Worm (Caenorhabditis elegans): ENCODE measurements around the gene srw-7.

Gene srw-7

ce11 chrV:3774653-3775052 is 31.4 kb upstream of the srw-7 start:
- no peak for TF ChIP-seq flt-1 (GFP tag; IDR thresholded peaks at IDR 0.05)
- no peak for TF ChIP-seq ztf-29 (GFP tag; IDR thresholded peaks at IDR 0.05)
- TF ChIP-seq cog-1 (tag; optimal IDR thresholded peaks at IDR 0.05) = no peak
- no peak for TF ChIP-seq ref-1 (GFP tag; conservative IDR thresholded peaks at IDR 0.05)
- no peak for TF ChIP-seq ztf-23 (GFP tag; IDR thresholded peaks at IDR 0.05)
- no peak for TF ChIP-seq med-1 (GFP tag; optimal IDR thresholded peaks at IDR 0.05; ENCODE audit: insufficient read depth)
- TF ChIP-seq klf-2 (GFP tag; conservative IDR thresholded peaks at IDR 0.05) = no peak
- TF ChIP-seq T22C8.4 (GFP tag; IDR thresholded peaks at IDR 0.05) = no peak
- no peak for TF ChIP-seq tab-1 (GFP tag; IDR thresholded peaks at IDR 0.05)

DNA sequence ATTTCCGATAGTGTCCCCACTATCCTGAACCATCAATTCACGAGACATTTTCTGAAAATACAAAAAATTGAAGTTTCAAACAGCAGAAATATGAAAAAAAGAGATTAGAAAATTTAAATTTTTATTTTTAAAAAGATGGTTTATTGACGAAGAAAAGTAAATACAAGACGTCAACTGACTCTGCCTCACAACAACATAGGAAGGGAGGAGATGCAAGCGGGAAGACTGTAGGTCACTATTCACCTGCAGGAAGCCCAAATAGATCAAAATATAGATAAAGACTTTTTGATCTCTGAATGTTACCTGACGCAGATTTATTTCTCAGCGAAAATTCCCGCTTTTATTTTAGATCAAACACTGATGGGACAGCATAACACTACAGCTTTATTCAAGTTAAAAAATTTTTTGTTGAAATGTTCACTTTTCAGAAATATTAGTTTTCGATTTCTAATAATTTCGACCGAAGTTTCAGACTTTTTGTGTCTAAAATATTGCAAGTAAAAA is 29.9 kb upstream of the srw-7 start, which contains the start of gene cysl-3:
TSS of gene cysl-3 (minus strand) at position 51 of the 504 bp plus-strand sequence.
- TF ChIP-seq ztf-29 (GFP tag; IDR thresholded peaks at IDR 0.05) = no peak
- TF ChIP-seq med-1 (GFP tag; optimal IDR thresholded peaks at IDR 0.05; ENCODE audit: insufficient read depth) = no peak
- no peak for TF ChIP-seq tab-1 (GFP tag; IDR thresholded peaks at IDR 0.05)
- TF ChIP-seq ref-1 (GFP tag; conservative IDR thresholded peaks at IDR 0.05) = no peak
- TF ChIP-seq cog-1 (tag; optimal IDR thresholded peaks at IDR 0.05) = no peak
- no peak for TF ChIP-seq flt-1 (GFP tag; IDR thresholded peaks at IDR 0.05)
- no peak for TF ChIP-seq T22C8.4 (GFP tag; IDR thresholded peaks at IDR 0.05)
- no peak for TF ChIP-seq ztf-23 (GFP tag; IDR thresholded peaks at IDR 0.05)
- TF ChIP-seq klf-2 (GFP tag; conservative IDR thresholded peaks at IDR 0.05) = no peak

DNA sequence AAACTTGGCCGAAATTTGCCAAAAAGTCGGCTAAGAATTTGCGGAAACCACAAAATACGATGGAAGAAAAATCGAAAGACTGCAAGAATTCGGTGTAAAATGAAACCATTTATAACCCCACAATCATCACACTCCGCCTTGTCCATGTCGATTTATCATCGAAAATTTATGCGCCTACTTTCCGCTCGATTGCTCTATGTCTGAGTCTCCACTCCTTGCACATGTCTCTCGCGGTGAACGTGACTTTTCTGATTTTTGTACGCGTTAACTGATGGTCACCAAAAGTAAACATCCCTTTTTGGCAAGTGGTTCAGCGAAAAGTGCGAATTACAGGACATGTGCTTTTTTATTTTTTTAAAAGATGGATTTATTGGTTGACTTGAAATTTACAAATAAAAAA is 29.1 kb upstream of the srw-7 start:
- TF ChIP-seq flt-1 (GFP tag; IDR thresholded peaks at IDR 0.05) (no peak), T22C8.4 (GFP tag; IDR thresholded peaks at IDR 0.05) (no peak), klf-2 (GFP tag; conservative IDR thresholded peaks at IDR 0.05) (no peak), med-1 (GFP tag; optimal IDR thresholded peaks at IDR 0.05; ENCODE audit: insufficient read depth) (no peak), ztf-23 (GFP tag; IDR thresholded peaks at IDR 0.05) (no peak), cog-1 (tag; optimal IDR thresholded peaks at IDR 0.05) (no peak)

ce11 chrV:3784167-3784734 is 21.8 kb upstream of the srw-7 start, which contains the start of gene R08F11.1:
TSS of gene R08F11.1 (minus strand) at chrV:3784217.
- TF ChIP-seq ztf-29 (GFP tag; IDR thresholded peaks at IDR 0.05) = no peak
- no peak for TF ChIP-seq ztf-23 (GFP tag; IDR thresholded peaks at IDR 0.05)
- TF ChIP-seq T22C8.4 (GFP tag; IDR thresholded peaks at IDR 0.05) = no peak
- no peak for TF ChIP-seq med-1 (GFP tag; optimal IDR thresholded peaks at IDR 0.05; ENCODE audit: insufficient read depth)
- TF ChIP-seq cog-1 (tag; optimal IDR thresholded peaks at IDR 0.05) = no peak
- TF ChIP-seq klf-2 (GFP tag; conservative IDR thresholded peaks at IDR 0.05) = no peak
- TF ChIP-seq tab-1 (GFP tag; IDR thresholded peaks at IDR 0.05) = no peak
- TF ChIP-seq ref-1 (GFP tag; conservative IDR thresholded peaks at IDR 0.05) = no peak
- TF ChIP-seq flt-1 (GFP tag; IDR thresholded peaks at IDR 0.05) = no peak

DNA sequence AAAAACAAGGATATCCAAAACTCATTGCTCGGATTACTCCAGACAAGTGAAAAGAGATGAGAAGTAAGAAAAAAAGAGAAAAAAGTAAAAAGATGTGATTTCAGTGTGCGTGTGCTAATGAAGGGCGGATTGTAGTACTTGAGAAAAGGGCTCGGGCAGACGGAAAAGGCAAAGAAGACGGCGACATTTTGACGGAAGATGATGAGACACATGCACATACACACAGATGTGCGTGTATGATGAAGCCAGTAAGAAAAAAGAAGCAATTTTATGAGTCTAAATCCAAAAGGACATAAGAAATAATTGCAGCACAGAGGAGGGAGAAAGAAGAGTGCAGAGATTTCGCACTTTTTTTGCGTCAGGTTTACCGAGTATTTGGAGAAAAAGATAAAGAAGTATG is 17.5 kb upstream of the srw-7 start:
- no peak for TF ChIP-seq ztf-23 (GFP tag; IDR thresholded peaks at IDR 0.05)
- no peak for TF ChIP-seq ztf-29 (GFP tag; IDR thresholded peaks at IDR 0.05)
- TF ChIP-seq cog-1 (tag; optimal IDR thresholded peaks at IDR 0.05) = no peak
- no peak for TF ChIP-seq flt-1 (GFP tag; IDR thresholded peaks at IDR 0.05)
- no peak for TF ChIP-seq med-1 (GFP tag; optimal IDR thresholded peaks at IDR 0.05; ENCODE audit: insufficient read depth)
- TF ChIP-seq T22C8.4 (GFP tag; IDR thresholded peaks at IDR 0.05) = no peak
- TF ChIP-seq klf-2 (GFP tag; conservative IDR thresholded peaks at IDR 0.05) = no peak
- no peak for TF ChIP-seq tab-1 (GFP tag; IDR thresholded peaks at IDR 0.05)

DNA sequence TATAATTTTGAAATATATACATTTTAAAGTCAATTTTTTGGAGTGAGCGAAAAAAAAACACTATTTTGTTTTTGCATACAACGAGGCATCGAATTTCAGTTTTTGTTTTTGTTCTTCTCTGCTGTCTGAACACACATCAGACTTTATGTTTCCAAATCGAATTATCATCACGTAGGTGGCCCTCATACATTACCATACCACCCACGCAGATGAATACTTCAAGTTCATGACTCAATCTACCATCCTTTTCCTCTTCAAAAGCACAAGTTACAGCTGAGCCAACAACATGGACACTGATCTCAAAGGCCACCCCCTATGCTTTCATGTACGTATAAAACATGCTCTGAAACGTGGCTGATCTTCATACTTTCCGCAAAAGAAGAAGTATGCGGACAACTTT is 16.3 kb upstream of the srw-7 start, which contains the start of gene R08F11.7:
TSS of gene R08F11.7 (plus strand) at position 301 of the 400 bp plus-strand sequence.
- TF ChIP-seq cog-1 (tag; optimal IDR thresholded peaks at IDR 0.05) (no peak), med-1 (GFP tag; optimal IDR thresholded peaks at IDR 0.05; ENCODE audit: insufficient read depth) (no peak), ref-1 (GFP tag; conservative IDR thresholded peaks at IDR 0.05) (no peak), ztf-29 (GFP tag; IDR thresholded peaks at IDR 0.05) (no peak), T22C8.4 (GFP tag; IDR thresholded peaks at IDR 0.05) (no peak)

DNA sequence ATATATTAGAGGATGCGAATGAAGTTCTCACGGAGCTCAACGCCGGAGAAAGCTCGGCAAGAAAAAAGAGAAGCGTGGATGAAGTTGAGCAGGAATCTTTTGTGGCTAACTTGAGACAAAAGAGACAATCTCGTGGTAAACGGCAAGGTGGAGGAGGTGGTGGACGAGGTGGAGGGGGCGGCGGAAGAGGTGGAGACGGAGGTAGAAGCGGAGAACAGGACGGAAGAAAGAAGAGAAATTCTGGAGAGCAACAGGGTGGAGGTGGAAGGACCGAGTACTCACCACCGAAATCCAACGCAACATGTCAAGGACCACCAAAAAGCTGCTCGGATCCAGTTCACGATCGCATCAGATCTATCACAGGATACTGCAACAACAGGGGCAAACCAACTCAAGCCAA is 15.6 kb upstream of the srw-7 start:
- no peak for TF ChIP-seq ztf-29 (GFP tag; IDR thresholded peaks at IDR 0.05)

ce11 chrV:3799737-3800136 is 6.3 kb upstream of the srw-7 start:
- TF ChIP-seq ref-1 (GFP tag; conservative IDR thresholded peaks at IDR 0.05) (no peak), flt-1 (GFP tag; IDR thresholded peaks at IDR 0.05) (no peak), klf-2 (GFP tag; conservative IDR thresholded peaks at IDR 0.05) (no peak), ztf-23 (GFP tag; IDR thresholded peaks at IDR 0.05) (no peak), tab-1 (GFP tag; IDR thresholded peaks at IDR 0.05) (no peak)

- no peak for TF ChIP-seq flt-1 (GFP tag; IDR thresholded peaks at IDR 0.05)
These were observed 5.7 kb upstream of the srw-7 start, which contains the start of gene srt-30 for ce11 chrV:3800378-3800777. TSS of gene srt-30 (minus strand) at chrV:3800478.

- TF ChIP-seq ztf-23 (GFP tag; IDR thresholded peaks at IDR 0.05) (no peak), tab-1 (GFP tag; IDR thresholded peaks at IDR 0.05) (no peak), med-1 (GFP tag; optimal IDR thresholded peaks at IDR 0.05; ENCODE audit: insufficient read depth) (no peak), ztf-29 (GFP tag; IDR thresholded peaks at IDR 0.05) (no peak), ref-1 (GFP tag; conservative IDR thresholded peaks at IDR 0.05) (no peak), flt-1 (GFP tag; IDR thresholded peaks at IDR 0.05) (no peak), klf-2 (GFP tag; conservative IDR thresholded peaks at IDR 0.05) (no peak), cog-1 (tag; optimal IDR thresholded peaks at IDR 0.05) (no peak), T22C8.4 (GFP tag; IDR thresholded peaks at IDR 0.05) (no peak)
These were observed 4.2 kb upstream of the srw-7 start for ce11 chrV:3801787-3802417.

Measured in whole organism, midembryonic.